Fruit fly (Drosophila melanogaster): ENCODE results near the gene caup.

The caup gene

DNA sequence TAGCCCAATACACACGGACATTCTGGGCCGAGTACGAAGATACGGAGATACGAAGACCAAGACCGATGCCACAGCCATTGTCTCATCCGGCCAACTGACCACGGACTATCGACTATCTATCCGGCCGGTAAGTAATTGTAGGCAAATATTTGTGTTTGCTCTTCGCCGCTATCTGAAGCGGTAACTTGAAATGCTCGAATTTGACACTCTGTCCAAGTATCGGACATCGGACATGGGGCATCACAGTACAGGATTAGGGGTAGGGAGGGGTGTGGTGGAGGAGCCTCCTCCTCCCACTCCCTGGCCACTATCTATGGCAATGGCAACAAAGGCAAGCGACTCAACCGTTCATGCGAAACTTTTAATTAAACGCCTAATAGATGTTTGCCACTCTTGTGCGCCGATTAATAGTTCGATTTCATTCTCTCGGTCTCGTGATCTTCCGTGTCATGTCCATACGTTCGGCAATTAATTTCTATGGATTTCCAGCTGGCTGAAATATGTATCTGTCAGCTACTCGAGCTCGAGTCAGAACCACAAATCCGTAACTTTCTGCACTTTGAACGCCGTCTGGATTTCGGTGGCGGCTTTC is 46.7 kb downstream of the caup start:
- no peak for TF ChIP-seq h (optimal IDR thresholded peaks at IDR 0.05)
- no peak for TF ChIP-seq Sin3A (optimal IDR thresholded peaks at IDR 0.05)
- no peak for TF ChIP-seq ttk (optimal IDR thresholded peaks at IDR 0.05)
- TF ChIP-seq insv (optimal IDR thresholded peaks at IDR 0.05) = no peak
- no peak for TF ChIP-seq psq (optimal IDR thresholded peaks at IDR 0.05)
- no peak for TF ChIP-seq Myc (optimal IDR thresholded peaks at IDR 0.05)

- TF ChIP-seq ttk (optimal IDR thresholded peaks at IDR 0.05) (no peak), h (optimal IDR thresholded peaks at IDR 0.05) (no peak), Myc (optimal IDR thresholded peaks at IDR 0.05) (no peak), insv (optimal IDR thresholded peaks at IDR 0.05) (no peak), psq (optimal IDR thresholded peaks at IDR 0.05) (no peak), Sin3A (optimal IDR thresholded peaks at IDR 0.05) (no peak)
These were observed 48.5 kb downstream of the caup start for dm6 chr3L:12657977-12658376.

DNA sequence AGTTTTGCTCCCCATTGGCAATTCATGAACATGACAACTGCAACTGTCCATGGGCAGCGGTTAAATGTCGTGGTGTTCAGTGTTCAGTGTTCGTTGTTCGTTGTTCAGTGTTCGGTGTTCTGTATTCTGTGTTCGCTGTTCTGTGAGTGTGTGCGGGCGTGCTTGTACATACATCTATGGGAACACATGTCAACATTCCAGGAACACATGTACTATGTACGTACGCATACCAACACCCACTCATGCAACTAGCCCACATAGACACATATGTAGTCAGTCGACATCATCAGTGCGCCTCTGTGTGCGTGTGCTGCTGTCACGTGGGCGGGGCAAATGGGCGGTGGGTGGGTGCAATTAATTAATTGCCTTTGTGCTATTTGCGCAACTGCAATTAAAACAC is 58.1 kb downstream of the caup start:
- no peak for TF ChIP-seq ttk (optimal IDR thresholded peaks at IDR 0.05)
- TF ChIP-seq h (optimal IDR thresholded peaks at IDR 0.05) = no peak
- no peak for TF ChIP-seq insv (optimal IDR thresholded peaks at IDR 0.05)
- TF ChIP-seq Sin3A (optimal IDR thresholded peaks at IDR 0.05) = no peak
- TF ChIP-seq Myc (optimal IDR thresholded peaks at IDR 0.05) = no peak
- TF ChIP-seq psq (optimal IDR thresholded peaks at IDR 0.05) = no peak

DNA sequence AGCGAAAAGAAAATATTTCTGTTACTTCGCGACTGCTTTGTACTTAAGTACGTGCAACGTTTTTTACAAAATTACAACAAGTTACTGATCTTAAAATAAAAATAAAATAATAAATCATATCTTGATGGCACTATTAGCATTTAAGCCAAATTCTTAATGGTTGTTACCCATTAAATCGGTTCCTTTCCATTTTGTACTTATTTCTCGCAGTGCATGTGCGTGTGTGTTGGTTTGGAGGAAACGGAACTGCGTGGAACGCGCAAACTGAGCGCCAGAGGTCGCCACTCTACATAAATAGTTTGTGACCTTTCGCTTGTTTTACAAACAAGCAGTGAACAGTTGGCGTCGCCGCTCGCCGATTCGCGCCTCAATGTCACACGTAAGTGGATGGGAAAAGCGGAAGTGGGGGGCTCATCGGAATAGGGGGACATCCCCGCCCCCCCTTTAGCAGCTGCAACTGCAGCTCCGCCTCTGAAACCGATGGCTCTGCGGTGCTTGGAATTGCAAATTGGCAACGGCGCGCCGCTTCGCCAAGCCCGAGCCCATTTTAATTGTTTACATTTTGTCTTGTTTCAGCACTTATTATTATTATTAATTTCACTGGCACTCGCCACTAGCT is 58.7 kb downstream of the caup start:
- TF ChIP-seq ttk (optimal IDR thresholded peaks at IDR 0.05) = no peak
- no peak for TF ChIP-seq h (optimal IDR thresholded peaks at IDR 0.05)
- no peak for TF ChIP-seq psq (optimal IDR thresholded peaks at IDR 0.05)
- no peak for TF ChIP-seq Sin3A (optimal IDR thresholded peaks at IDR 0.05)
- no peak for TF ChIP-seq Myc (optimal IDR thresholded peaks at IDR 0.05)
- TF ChIP-seq insv (optimal IDR thresholded peaks at IDR 0.05) = no peak
